Worm (Caenorhabditis elegans) whole organism, mixed stage, embryonic: ENCODE measurements around the gene lec-2.
"Not testable (repeated sequence)": the region's sequence is repeated elsewhere in the genome, so short reads cannot be mapped to it uniquely, and the experiment has no call there.

ENCODE experiments used
- M03D4.4 ChIP-seq: sonication (generic microtip); optimal IDR thresholded peaks from 2 replicates; lab custom pipeline; 2017; ENCODE audit warnings: mild to moderate bottlenecking, missing genetic modification characterization, missing compliant biosample characterization
- bed-3 ChIP-seq: fragments of 200-800 bp; sonication (Bioruptor generic); optimal IDR thresholded peaks from 3 replicates; lab custom pipeline; 2018; ENCODE audit warnings: mild to moderate bottlenecking, missing genetic modification characterization, moderate library complexity, missing compliant biosample characterization
- blmp-1 ChIP-seq: fragments of 150-350 bp; optimal IDR thresholded peaks from 2 replicates; lab custom pipeline; 2014; ENCODE audit warnings: missing biosample characterization, missing genetic modification characterization
- ceh-39 ChIP-seq: fragments of 150-350 bp; optimal IDR thresholded peaks from 2 replicates; lab custom pipeline; 2014; ENCODE audit warnings: missing biosample characterization, missing genetic modification characterization
- ceh-43 ChIP-seq: fragments of 200-800 bp; sonication (Bioruptor generic); optimal IDR thresholded peaks from 2 replicates; lab custom pipeline; 2018; ENCODE audit warnings: mild to moderate bottlenecking, missing genetic modification characterization, moderate library complexity, missing compliant biosample characterization
- cnd-1 ChIP-seq: fragments of 200-800 bp; sonication (Bioruptor generic); optimal IDR thresholded peaks from 2 replicates; lab custom pipeline; 2018; ENCODE audit warnings: mild to moderate bottlenecking, missing genetic modification characterization, missing compliant biosample characterization
- elt-1 ChIP-seq: sonication (generic microtip); optimal IDR thresholded peaks from 2 replicates; lab custom pipeline; 2017; ENCODE audit warnings: missing genetic modification characterization, mild to moderate bottlenecking, missing compliant biosample characterization, antibody characterized with exemption, moderate library complexity, borderline replicate concordance; ENCODE audit not compliant: insufficient read depth
- flh-1 ChIP-seq: fragments of 200-800 bp; sonication (Bioruptor generic); optimal IDR thresholded peaks from 2 replicates; lab custom pipeline; 2018; ENCODE audit warnings: mild to moderate bottlenecking, missing genetic modification characterization, moderate library complexity, missing compliant biosample characterization
- ham-2 ChIP-seq: fragments of 200-800 bp; sonication (Bioruptor generic); optimal IDR thresholded peaks from 2 replicates; lab custom pipeline; 2018; ENCODE audit warnings: mild to moderate bottlenecking, missing genetic modification characterization, missing compliant biosample characterization
- hlh-1 ChIP-seq: fragments of 150-350 bp; optimal IDR thresholded peaks from 2 replicates; lab custom pipeline; 2014; ENCODE audit warnings: missing biosample characterization, missing genetic modification reagents, missing genetic modification characterization
- lin-13 ChIP-seq: fragments of 150-350 bp; optimal IDR thresholded peaks from 2 replicates; lab custom pipeline; 2014; ENCODE audit warnings: missing biosample characterization, missing genetic modification characterization
- lin-32 ChIP-seq: fragments of 200-800 bp; sonication (Bioruptor generic); optimal IDR thresholded peaks from 2 replicates; lab custom pipeline; 2018; ENCODE audit warnings: mild to moderate bottlenecking, missing genetic modification characterization, missing compliant biosample characterization
- lsy-2 ChIP-seq: fragments of 150-350 bp; optimal IDR thresholded peaks from 2 replicates; lab custom pipeline; 2014; ENCODE audit warnings: missing biosample characterization, missing genetic modification characterization
- mab-5 ChIP-seq: fragments of 150-350 bp; optimal IDR thresholded peaks from 2 replicates; lab custom pipeline; 2014; ENCODE audit warnings: missing biosample characterization, missing genetic modification characterization
- mls-2 ChIP-seq: sonication (generic microtip); optimal IDR thresholded peaks from 2 replicates; lab custom pipeline; 2016; ENCODE audit warnings: mild to moderate bottlenecking, missing genetic modification characterization, moderate library complexity, missing compliant biosample characterization
- nhr-12 ChIP-seq: fragments of 150-350 bp; optimal IDR thresholded peaks from 2 replicates; lab custom pipeline; 2014; ENCODE audit warnings: missing biosample characterization, missing genetic modification characterization
- nhr-2 ChIP-seq: fragments of 150-350 bp; optimal IDR thresholded peaks from 2 replicates; lab custom pipeline; 2014; ENCODE audit warnings: missing biosample characterization, missing genetic modification characterization
- nhr-237 ChIP-seq: fragments of 150-350 bp; optimal IDR thresholded peaks from 2 replicates; lab custom pipeline; 2014; ENCODE audit warnings: missing biosample characterization, missing genetic modification characterization
- nhr-28 ChIP-seq: fragments of 150-350 bp; optimal IDR thresholded peaks from 2 replicates; lab custom pipeline; 2014; ENCODE audit warnings: missing biosample characterization, missing genetic modification characterization
- nhr-76 ChIP-seq: sonication (generic microtip); optimal IDR thresholded peaks from 2 replicates; lab custom pipeline; 2017; ENCODE audit warnings: missing biosample characterization, missing genetic modification characterization
- pha-4 ChIP-seq: fragments of 150-350 bp; optimal IDR thresholded peaks from 2 replicates; lab custom pipeline; 2018; ENCODE audit warnings: missing biosample characterization, missing genetic modification reagents, missing genetic modification characterization
- sem-2 ChIP-seq: fragments of 200-800 bp; sonication (Bioruptor generic); optimal IDR thresholded peaks from 2 replicates; lab custom pipeline; 2018; ENCODE audit warnings: mild to moderate bottlenecking, missing genetic modification characterization, missing compliant biosample characterization
- snpc-4 ChIP-seq: fragments of 150-350 bp; optimal IDR thresholded peaks from 2 replicates; lab custom pipeline; 2014; ENCODE audit warnings: missing biosample characterization, missing genetic modification characterization
- sptf-1 ChIP-seq: sonication (generic microtip); optimal IDR thresholded peaks from 2 replicates; lab custom pipeline; 2017; ENCODE audit warnings: mild to moderate bottlenecking, missing genetic modification characterization, moderate library complexity, missing compliant biosample characterization
- tbx-8 ChIP-seq: fragments of 200-800 bp; sonication (Bioruptor generic); optimal IDR thresholded peaks from 2 replicates; lab custom pipeline; 2018; ENCODE audit warnings: mild to moderate bottlenecking, missing genetic modification characterization, moderate library complexity, missing compliant biosample characterization
- unc-120 ChIP-seq: sonication (generic microtip); optimal IDR thresholded peaks from 2 replicates; lab custom pipeline; 2017; ENCODE audit warnings: missing genetic modification characterization, missing compliant biosample characterization; ENCODE audit not compliant: poor library complexity, severe bottlenecking
- unc-39 ChIP-seq: fragments of 150-350 bp; optimal IDR thresholded peaks from 2 replicates; lab custom pipeline; 2014; ENCODE audit warnings: missing biosample characterization, missing genetic modification characterization
- unc-62 ChIP-seq: fragments of 150-350 bp; optimal IDR thresholded peaks from 2 replicates; lab custom pipeline; 2014; ENCODE audit warnings: missing biosample characterization, missing genetic modification reagents, missing genetic modification characterization
- ztf-11 ChIP-seq: fragments of 150-350 bp; optimal IDR thresholded peaks from 2 replicates; lab custom pipeline; 2014; ENCODE audit warnings: missing biosample characterization, missing genetic modification characterization

lec-2 gene

DNA sequence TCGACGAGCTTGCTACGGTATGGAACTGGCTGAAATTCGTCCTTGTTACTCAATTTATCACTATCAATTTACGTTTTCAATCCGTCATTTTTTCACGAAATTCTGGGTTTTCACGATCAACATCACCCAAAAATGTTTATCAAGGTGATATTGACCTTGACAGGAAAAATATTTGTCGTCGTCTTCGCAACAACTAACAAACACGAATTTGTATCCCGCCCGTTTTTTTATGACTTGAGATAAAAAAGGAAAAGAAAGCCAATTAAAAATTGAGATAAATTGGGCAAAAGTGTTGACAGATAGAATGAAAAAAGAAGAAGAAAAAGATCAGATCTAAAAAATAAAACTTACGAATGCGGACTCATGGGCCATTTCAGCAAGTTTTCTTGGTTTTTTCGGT, 5.1 kb downstream of the lec-2 start:
- TF ChIP-seq unc-39 (no peak), ceh-43 (GFP tag; lab: Kevin White, UChicago) (no peak), ham-2 (GFP tag; lab: Kevin White, UChicago) (no peak), sem-2 (GFP tag; lab: Kevin White, UChicago) (no peak), sptf-1 (tag; lab: Kevin White, UChicago) (no peak), ztf-11 (tag; lab: Kevin White, UChicago) (no peak), nhr-76 (tag; lab: Kevin White, UChicago) (no peak), M03D4.4 (tag; lab: Kevin White, UChicago) (no peak), bed-3 (no peak), lin-13 (no peak), unc-62 (GFP tag; lab: Kevin White, UChicago) (no peak), nhr-28 (tag; lab: Kevin White, UChicago) (no peak), lsy-2 (tag; lab: Kevin White, UChicago) (no peak), cnd-1 (tag; lab: Kevin White, UChicago) (no peak), nhr-237 (no peak), unc-120 (tag; lab: Kevin White, UChicago) (no peak), flh-1 (GFP tag; lab: Kevin White, UChicago) (no peak), lin-32 (GFP tag; lab: Kevin White, UChicago) (no peak), tbx-8 (GFP tag; lab: Kevin White, UChicago) (no peak), mab-5 (tag; lab: Kevin White, UChicago) (no peak)

DNA sequence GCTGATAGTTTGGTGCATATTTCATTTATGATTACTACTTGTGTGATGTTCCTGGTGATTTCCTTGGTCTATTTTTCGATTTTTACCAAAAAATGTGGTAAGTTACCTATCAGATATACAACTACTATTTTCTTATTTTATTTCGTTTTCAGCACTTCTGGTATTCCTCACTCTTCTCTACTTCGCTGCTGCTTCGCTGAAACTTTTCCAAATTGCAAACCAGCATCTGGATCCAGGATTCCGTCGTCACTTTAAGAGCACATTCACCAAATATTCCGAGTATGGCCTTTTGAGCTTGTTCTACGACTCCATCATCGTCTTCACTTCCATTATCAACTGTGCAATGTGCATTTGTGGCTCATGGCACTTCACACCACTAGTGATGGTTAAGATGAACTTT, 7.4 kb downstream of the lec-2 start:
- TF ChIP-seq hlh-1 (tag; lab: Kevin White, UChicago): no peak
- no peak for TF ChIP-seq ceh-43 (GFP tag; lab: Kevin White, UChicago)
- TF ChIP-seq unc-39: no peak
- no peak for TF ChIP-seq cnd-1 (tag; lab: Kevin White, UChicago)
- TF ChIP-seq unc-62 (GFP tag; lab: Kevin White, UChicago): no peak
- TF ChIP-seq nhr-2 (tag; lab: Kevin White, UChicago): no peak
- TF ChIP-seq mls-2: no peak
- no peak for TF ChIP-seq ztf-11 (tag; lab: Kevin White, UChicago)
- TF ChIP-seq, all 35 proteins: peak for 0

ce11 chrII:10007917-10008316, 8.1 kb downstream of the lec-2 start, which contains the start of gene ZK892.5:
ZK892.5 (plus strand) TSS chrII:10008217.
- TF ChIP-seq unc-62 (GFP tag; lab: Kevin White, UChicago) (no peak), mls-2 (no peak), blmp-1 (tag; lab: Kevin White, UChicago) (no peak), ceh-43 (GFP tag; lab: Kevin White, UChicago) (no peak), flh-1 (GFP tag; lab: Kevin White, UChicago) (no peak), cnd-1 (tag; lab: Kevin White, UChicago) (no peak), ceh-39 (tag; lab: Kevin White, UChicago) (no peak), unc-39 (no peak), nhr-28 (tag; lab: Kevin White, UChicago) (no peak), bed-3 (no peak), sem-2 (GFP tag; lab: Kevin White, UChicago) (no peak), nhr-2 (tag; lab: Kevin White, UChicago) (no peak), M03D4.4 (tag; lab: Kevin White, UChicago) (no peak), snpc-4 (no peak), unc-120 (tag; lab: Kevin White, UChicago) (no peak), hlh-1 (tag; lab: Kevin White, UChicago) (no peak), elt-1 (no peak), pha-4 (no peak), nhr-76 (tag; lab: Kevin White, UChicago) (no peak)

DNA sequence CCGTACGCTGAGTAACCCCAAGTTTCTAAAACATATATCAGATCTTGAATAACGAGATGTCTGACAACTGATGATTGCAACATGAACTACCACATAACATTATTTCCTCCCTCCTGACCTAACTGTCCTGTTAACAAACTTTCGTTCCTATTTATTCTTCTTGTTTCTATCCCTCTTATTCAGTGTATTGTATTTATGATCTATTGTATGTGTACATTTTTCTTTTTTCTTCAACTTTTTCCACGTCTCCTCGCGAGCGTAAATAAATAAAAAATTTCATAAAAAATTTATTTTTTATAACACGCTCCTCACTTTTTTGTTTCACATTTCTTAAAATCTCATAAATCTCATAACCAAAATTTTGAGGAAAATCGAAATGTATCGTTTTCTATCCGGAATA, 9.7 kb downstream of the lec-2 start, which contains the start of gene ZK892.4:
ZK892.4 (plus strand) TSS at position 301 of the 400 bp plus-strand sequence.
- TF ChIP-seq ztf-11 (tag; lab: Kevin White, UChicago); nhr-12; snpc-4: not testable (repeated sequence)
- TF ChIP-seq, all 35 proteins: peak for 0; not testable (repeated sequence) for 35

- TF ChIP-seq M03D4.4 (tag; lab: Kevin White, UChicago) (no peak), nhr-237 (no peak)
Observed at ce11 chrII:10001546-10001945, 14.4 kb downstream of the lec-2 start, which contains the start of gene ZK892.3. ZK892.3 (plus strand) TSS chrII:10001846.
